Fruit fly (Drosophila melanogaster): ENCODE measurements around the gene CG33783.

DNA sequence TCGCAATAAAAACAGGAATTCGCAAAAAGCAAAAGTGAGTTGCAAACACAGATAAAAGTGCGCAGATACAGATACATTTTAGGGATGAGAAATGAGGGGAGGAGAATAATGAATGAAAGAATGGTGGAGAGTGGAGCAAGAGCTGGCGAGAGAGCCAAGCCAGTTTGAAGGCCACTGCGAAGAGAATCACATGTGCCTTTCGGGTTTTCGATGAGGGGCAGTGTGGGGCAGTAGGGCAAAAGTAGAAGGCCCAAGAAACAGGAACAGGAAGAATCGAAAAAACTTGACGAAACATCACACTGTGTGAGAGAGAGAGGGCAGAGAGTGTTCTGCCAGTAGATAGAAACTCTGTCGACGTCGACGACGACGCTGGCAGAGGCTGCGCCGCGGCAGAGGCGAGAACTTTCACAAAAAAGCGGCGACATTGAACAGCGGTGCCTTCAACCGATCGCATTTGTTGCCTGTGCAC is 17.6 kb downstream of the CG33783 start:
- TF ChIP-seq h (optimal IDR thresholded peaks at IDR 0.05), result no peak
- no peak for TF ChIP-seq psq (optimal IDR thresholded peaks at IDR 0.05)
- TF ChIP-seq Sin3A (optimal IDR thresholded peaks at IDR 0.05), result no peak
